Worm (Caenorhabditis elegans): Measurements from ENCODE around the gene Y51A2D.21.

- TF ChIP-seq mep-1 (tag; optimal IDR thresholded peaks at IDR 0.05) (no peak), pha-4 (tag; optimal IDR thresholded peaks at IDR 0.05) (no peak), lsy-2 (tag; optimal IDR thresholded peaks at IDR 0.05) (no peak), lin-13 (tag; optimal IDR thresholded peaks at IDR 0.05) (no peak), hlh-1 (tag; optimal IDR thresholded peaks at IDR 0.05) (no peak), nhr-76 (tag; optimal IDR thresholded peaks at IDR 0.05) (no peak), elt-1 (tag; optimal IDR thresholded peaks at IDR 0.05; ENCODE audit: borderline replicate concordance, insufficient read depth) (no peak), ztf-11 (tag; optimal IDR thresholded peaks at IDR 0.05) (no peak), lin-32 (GFP tag; optimal IDR thresholded peaks at IDR 0.05) (no peak), elt-3 (tag; optimal IDR thresholded peaks at IDR 0.05) (no peak), unc-62 (GFP tag; optimal IDR thresholded peaks at IDR 0.05) (no peak), nhr-237 (tag; optimal IDR thresholded peaks at IDR 0.05) (no peak), ces-1 (GFP tag; optimal IDR thresholded peaks at IDR 0.05) (no peak), M03D4.4 (tag; optimal IDR thresholded peaks at IDR 0.05) (no peak)
Measured at ce11 chrV:18613164-18613563, 41.5 kb downstream of the Y51A2D.21 start.

Measured in whole organism, mixed stage, embryonic.